Worm (Caenorhabditis elegans) whole organism, L2 larva: ENCODE measurements around the gene mdt-26.

Source experiments
- elt-3 ChIP-seq: sonication (generic microtip); optimal IDR thresholded peaks from 2 replicates; lab custom pipeline; 2017; ENCODE audit warnings: missing biosample characterization, missing genetic modification characterization
- fos-1 ChIP-seq: fragments of 150-350 bp; optimal IDR thresholded peaks from 2 replicates; lab custom pipeline; 2014; ENCODE audit warnings: missing biosample characterization, missing genetic modification characterization

DNA sequence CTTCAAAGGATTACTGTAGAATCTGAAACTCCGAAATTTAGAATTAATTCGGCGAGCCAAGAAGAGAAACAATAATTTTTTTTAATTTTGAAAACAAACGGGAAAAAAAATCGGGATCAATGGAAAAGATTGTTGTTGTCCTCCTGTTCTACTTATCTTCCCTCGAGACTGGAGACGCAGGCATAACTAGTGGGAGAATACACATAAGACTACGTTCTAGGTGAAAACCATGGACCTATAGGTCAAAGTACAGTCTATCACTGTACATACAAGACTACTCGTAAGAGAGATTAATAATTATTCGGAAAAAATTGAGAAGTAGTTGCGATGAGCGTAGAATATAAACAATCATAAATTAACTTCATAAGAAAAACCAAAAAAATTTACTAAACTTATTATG, 41.7 kb upstream of the mdt-26 start, which contains the start of gene dhs-6:
- TF ChIP-seq elt-3 (no peak), fos-1 (tag; lab: Kevin White, UChicago) (peak; percentile 13)
